Worm (Caenorhabditis elegans): ENCODE measurements around the gene T14B4.20.

T14B4.20 gene

ce11 chrII:6764734-6765133 lies 48.0 kb downstream of the T14B4.20 start, which contains the start of gene nlp-50:
TSS of gene nlp-50 (plus strand) at chrII:6765034.
- TF ChIP-seq dao-5 (tag; optimal IDR thresholded peaks at IDR 0.05) (no peak), him-1 (tag; optimal IDR thresholded peaks at IDR 0.05) (no peak)

All from whole organism, L4/young adult.